Fruit fly (Drosophila melanogaster) whole organism, embryonic: Measurements from ENCODE around the gene Nulp1.

Source experiments
- Adf1 ChIP-seq: fragments of 200-800 bp; sonication (Bioruptor generic); IDR thresholded peaks from 2 replicates; pipeline ENCODE4 v1.3.6; 2022; ENCODE audit warnings: missing biosample characterization, missing genetic modification characterization
- BEAF-32 ChIP-seq: fragments of 200-800 bp; sonication (Bioruptor generic); optimal IDR thresholded peaks from 3 replicates; lab custom pipeline; 2017; ENCODE audit warnings: missing biosample characterization, missing genetic modification characterization, mild to moderate bottlenecking, moderate library complexity, missing genetic modification reagents
- CG10959 ChIP-seq: fragments of 200-800 bp; sonication (Bioruptor generic); IDR thresholded peaks from 2 replicates; pipeline ENCODE4 v1.3.6; 2022; ENCODE audit warnings: missing biosample characterization, missing genetic modification characterization
- CG11093 ChIP-seq: fragments of 200-800 bp; sonication (Bioruptor generic); IDR thresholded peaks from 3 replicates; pipeline ENCODE4 v1.3.6; 2022; ENCODE audit warnings: missing biosample characterization, missing genetic modification characterization
- CG1233 ChIP-seq: fragments of 200-800 bp; sonication (Bioruptor generic); optimal IDR thresholded peaks from 4 replicates; lab custom pipeline; 2018; ENCODE audit warnings: missing biosample characterization, mild to moderate bottlenecking, missing genetic modification characterization
- CG12744 ChIP-seq: fragments of 200-800 bp; sonication (Bioruptor generic); optimal IDR thresholded peaks from 2 replicates; lab custom pipeline; 2016; ENCODE audit warnings: missing biosample characterization, missing genetic modification characterization
- CG12769 ChIP-seq: fragments of 200-800 bp; sonication (Bioruptor generic); optimal IDR thresholded peaks from 2 replicates; lab custom pipeline; 2019; ENCODE audit warnings: missing biosample characterization, mild to moderate bottlenecking, missing genetic modification characterization, moderate library complexity
- CG12942 ChIP-seq: fragments of 200-800 bp; sonication (Bioruptor generic); optimal IDR thresholded peaks from 3 replicates; lab custom pipeline; 2016; ENCODE audit warnings: missing biosample characterization, missing genetic modification characterization
- CG13296 ChIP-seq: fragments of 200-800 bp; sonication (Bioruptor generic); optimal IDR thresholded peaks from 3 replicates; lab custom pipeline; 2018; ENCODE audit warnings: missing biosample characterization, mild to moderate bottlenecking, missing genetic modification characterization
- CG13894 ChIP-seq: fragments of 200-800 bp; sonication (Bioruptor generic); optimal IDR thresholded peaks from 3 replicates; lab custom pipeline; 2018; ENCODE audit warnings: missing biosample characterization, mild to moderate bottlenecking, missing genetic modification characterization, moderate library complexity
- CG15269 ChIP-seq: fragments of 200-800 bp; sonication (Bioruptor generic); optimal IDR thresholded peaks from 2 replicates; lab custom pipeline; 2018; ENCODE audit warnings: missing biosample characterization, mild to moderate bottlenecking, missing genetic modification characterization, moderate library complexity
- CG15696 ChIP-seq: fragments of 200-800 bp; sonication (Bioruptor generic); optimal IDR thresholded peaks from 2 replicates; lab custom pipeline; 2019; ENCODE audit warnings: missing biosample characterization, mild to moderate bottlenecking, missing genetic modification characterization, moderate library complexity
- CG16779 ChIP-seq: fragments of 200-800 bp; sonication (Bioruptor generic); IDR thresholded peaks from 2 replicates; pipeline ENCODE4 v1.3.6; 2022; ENCODE audit warnings: missing biosample characterization, missing genetic modification characterization
- CG16863 ChIP-seq: fragments of 200-800 bp; sonication (Bioruptor generic); optimal IDR thresholded peaks from 3 replicates; lab custom pipeline; 2016; ENCODE audit warnings: missing biosample characterization, missing genetic modification characterization
- CG18011 ChIP-seq: fragments of 200-800 bp; sonication (Bioruptor generic); optimal IDR thresholded peaks from 2 replicates; lab custom pipeline; 2017; ENCODE audit warnings: missing biosample characterization, missing genetic modification characterization, mild to moderate bottlenecking, moderate library complexity, missing genotype
- CG31441 ChIP-seq: fragments of 200-800 bp; sonication (Bioruptor generic); IDR thresholded peaks from 2 replicates; pipeline ENCODE4 v1.3.6; 2022; ENCODE audit warnings: missing biosample characterization, missing genetic modification characterization
- CG4404 ChIP-seq: fragments of 200-800 bp; sonication (Bioruptor generic); IDR thresholded peaks from 2 replicates; pipeline ENCODE4 v1.3.6; 2022; ENCODE audit warnings: missing biosample characterization, missing genetic modification characterization
- CG5180 ChIP-seq: fragments of 200-800 bp; sonication (Bioruptor generic); optimal IDR thresholded peaks from 3 replicates; lab custom pipeline; 2017; ENCODE audit warnings: missing biosample characterization, missing genetic modification characterization, mild to moderate bottlenecking, moderate library complexity, missing genetic modification reagents
- CG6813 ChIP-seq: fragments of 200-800 bp; sonication (Bioruptor generic); optimal IDR thresholded peaks from 2 replicates; lab custom pipeline; 2017; ENCODE audit warnings: missing biosample characterization, missing genetic modification characterization, mild to moderate bottlenecking, moderate library complexity, missing genetic modification reagents
- Dp ChIP-seq: fragments of 200-800 bp; sonication (Bioruptor generic); optimal IDR thresholded peaks from 2 replicates; lab custom pipeline; 2018; ENCODE audit warnings: missing biosample characterization, mild to moderate bottlenecking, missing genetic modification characterization, moderate library complexity
- Eip74EF ChIP-seq, 2 experiments: fragments of 200-800 bp in 1 of 2; fragments of >200 bp in 1 of 2; sonication (Bioruptor generic) in 1 of 2; optimal IDR thresholded peaks; 2 replicates each; lab custom pipeline; 2017 to 2019; ENCODE audit warnings: missing biosample characterization in 2 of 2, missing genetic modification characterization in 2 of 2, mild to moderate bottlenecking in 1 of 2, moderate library complexity in 1 of 2
- Fer1 ChIP-seq: fragments of 200-800 bp; sonication (Bioruptor generic); optimal IDR thresholded peaks from 2 replicates; lab custom pipeline; 2017; ENCODE audit warnings: missing biosample characterization, mild to moderate bottlenecking, missing genetic modification characterization
- Hmr ChIP-seq: fragments of 200-800 bp; sonication (Bioruptor generic); optimal IDR thresholded peaks from 3 replicates; lab custom pipeline; 2017; ENCODE audit warnings: mild to moderate bottlenecking, missing biosample characterization, missing genetic modification reagents, missing genetic modification characterization
- Hr3 ChIP-seq: fragments of 200-800 bp; sonication (Bioruptor generic); optimal IDR thresholded peaks from 3 replicates; lab custom pipeline; 2016; ENCODE audit warnings: missing biosample characterization, missing genetic modification characterization
- Med ChIP-seq: fragments of 200-800 bp; sonication (Bioruptor generic); peaks from one replicate; lab custom pipeline; 2016; ENCODE audit warnings: missing biosample characterization, missing genetic modification characterization, mild to moderate bottlenecking, inconsistent platforms, moderate library complexity
- Mes4 ChIP-seq: fragments of 200-800 bp; sonication (Bioruptor generic); optimal IDR thresholded peaks from 2 replicates; lab custom pipeline; 2016; ENCODE audit warnings: missing biosample characterization, missing genetic modification characterization
- Nf-YC ChIP-seq: fragments of 200-800 bp; optimal IDR thresholded peaks from 3 replicates; lab custom pipeline; 2019; ENCODE audit warnings: missing biosample characterization, mild to moderate bottlenecking, missing genetic modification characterization, moderate library complexity
- ap ChIP-seq: fragments of 200-800 bp; sonication (Bioruptor generic); IDR thresholded peaks from 2 replicates; pipeline ENCODE4 v1.3.6; 2022; ENCODE audit warnings: missing biosample characterization, missing genetic modification characterization
- caup ChIP-seq: fragments of 200-800 bp; sonication (Bioruptor generic); optimal IDR thresholded peaks from 3 replicates; lab custom pipeline; 2017; ENCODE audit warnings: missing biosample characterization, mild to moderate bottlenecking, missing genetic modification characterization, moderate library complexity; ENCODE audit not compliant: severe bottlenecking
- cg ChIP-seq: fragments of 200-800 bp; sonication (Bioruptor generic); optimal IDR thresholded peaks from 3 replicates; lab custom pipeline; 2019; ENCODE audit warnings: missing biosample characterization, mild to moderate bottlenecking, missing genetic modification characterization, moderate library complexity
- chif ChIP-seq, 2 experiments: fragments of 200-800 bp; sonication (Bioruptor generic); optimal IDR thresholded peaks; 3 replicates each; lab custom pipeline; 2016; ENCODE audit warnings: missing biosample characterization in 2 of 2, missing genetic modification characterization in 2 of 2
- chm ChIP-seq: fragments of 200-800 bp; sonication (Bioruptor generic); IDR thresholded peaks from 2 replicates; pipeline ENCODE4 v1.3.6; 2022; ENCODE audit warnings: missing biosample characterization, missing genetic modification characterization
- croc ChIP-seq: fragments of 200-800 bp; sonication (Bioruptor generic); conservative IDR thresholded peaks from 3 replicates; pipeline ENCODE4 v1.3.6; 2022; ENCODE audit warnings: missing biosample characterization, missing genetic modification characterization
- crp ChIP-seq, 2 experiments: fragments of 200-800 bp; sonication (Bioruptor generic); optimal IDR thresholded peaks; 2 replicates in 1 of 2; 3 replicates in 1 of 2; lab custom pipeline; 2017; ENCODE audit warnings: missing biosample characterization in 2 of 2, missing genetic modification characterization in 2 of 2, mild to moderate bottlenecking in 1 of 2, moderate library complexity in 1 of 2
- exex ChIP-seq: fragments of 200-800 bp; sonication (Bioruptor generic); optimal IDR thresholded peaks from 4 replicates; lab custom pipeline; 2018; ENCODE audit warnings: missing biosample characterization, mild to moderate bottlenecking, missing genetic modification characterization, moderate library complexity
- gce ChIP-seq: fragments of 200-800 bp; sonication (Bioruptor generic); IDR thresholded peaks from 3 replicates; pipeline ENCODE4 v1.3.6; 2022; ENCODE audit warnings: missing biosample characterization, missing genetic modification characterization
- grn ChIP-seq: fragments of 200-800 bp; sonication (Bioruptor generic); optimal IDR thresholded peaks from 3 replicates; lab custom pipeline; 2017; ENCODE audit warnings: missing biosample characterization, missing genetic modification characterization
- gt ChIP-seq: fragments of 200-800 bp; sonication (Bioruptor generic); IDR thresholded peaks from 2 replicates; pipeline ENCODE4 v1.3.6; 2022; ENCODE audit warnings: missing biosample characterization, missing genetic modification characterization
- inv ChIP-seq: fragments of 200-800 bp; sonication (Bioruptor generic); IDR thresholded peaks from 2 replicates; pipeline ENCODE4 v1.3.6; 2022; ENCODE audit warnings: missing biosample characterization, missing genetic modification characterization; ENCODE audit not compliant: partially characterized antibody
- kah ChIP-seq: fragments of 200-800 bp; sonication (Bioruptor generic); optimal IDR thresholded peaks from 2 replicates; lab custom pipeline; 2018; ENCODE audit warnings: missing biosample characterization, mild to moderate bottlenecking, missing genetic modification characterization
- lola ChIP-seq, 3 experiments: fragments of >200 bp in 2 of 3; fragments of 200-800 bp in 1 of 3; sonication (Bioruptor generic) in 1 of 3; optimal IDR thresholded peaks; 2 replicates each; lab custom pipeline; 2017 to 2019; ENCODE audit warnings: missing biosample characterization in 3 of 3, missing genetic modification characterization in 3 of 3, mild to moderate bottlenecking in 1 of 3, moderate library complexity in 1 of 3
- onecut ChIP-seq: fragments of 200-800 bp; sonication (Bioruptor generic); IDR thresholded peaks from 2 replicates; pipeline ENCODE4 v1.3.6; 2022; ENCODE audit warnings: missing biosample characterization, missing genetic modification characterization
- otp ChIP-seq: fragments of 200-800 bp; sonication (Bioruptor generic); IDR thresholded peaks from 3 replicates; pipeline ENCODE4, ENCODE4 v1.3.6; 2022; ENCODE audit warnings: missing biosample characterization, missing genetic modification characterization
- peb ChIP-seq: fragments of 200-800 bp; sonication (Bioruptor generic); IDR thresholded peaks from 2 replicates; pipeline ENCODE4 v1.3.6; 2022; ENCODE audit warnings: missing biosample characterization, missing genetic modification characterization
- sens ChIP-seq: fragments of 200-800 bp; sonication (Bioruptor generic); peaks from one replicate; lab custom pipeline; 2016; ENCODE audit warnings: missing biosample characterization, missing genetic modification characterization
- sens-2 ChIP-seq: fragments of 200-800 bp; sonication (Bioruptor generic); IDR thresholded peaks from 2 replicates; pipeline ENCODE4 v1.3.6; 2022; ENCODE audit warnings: missing biosample characterization, missing genetic modification characterization
- tup ChIP-seq: fragments of 200-800 bp; sonication (Bioruptor generic); optimal IDR thresholded peaks from 2 replicates; lab custom pipeline; 2016; ENCODE audit warnings: missing biosample characterization, mild to moderate bottlenecking, missing genetic modification characterization, moderate library complexity
- unpg ChIP-seq: fragments of 200-800 bp; sonication (Bioruptor generic); optimal IDR thresholded peaks from 3 replicates; lab custom pipeline; 2018; ENCODE audit warnings: missing biosample characterization, mild to moderate bottlenecking, missing genetic modification characterization, moderate library complexity
- vvl ChIP-seq: fragments of 200-800 bp; sonication (Bioruptor generic); IDR thresholded peaks from 2 replicates; pipeline ENCODE4 v1.3.6; 2022; ENCODE audit warnings: missing biosample characterization, missing genetic modification characterization
- wek ChIP-seq: fragments of 200-800 bp; sonication (Bioruptor generic); optimal IDR thresholded peaks from 3 replicates; lab custom pipeline; 2018; ENCODE audit warnings: missing biosample characterization, mild to moderate bottlenecking, missing genetic modification characterization, moderate library complexity

Gene Nulp1

dm6 chr3L:8073872-8074271 lies 36.3 kb upstream of the Nulp1 start (continued):
- TF ChIP-seq CG12942 (no peak), sens-2 (GFP tag; lab: Robert Waterston, UW) (no peak), Hmr (GFP tag; lab: Kevin White, UChicago) (no peak), CG5180 (GFP tag; lab: Kevin White, UChicago) (no peak), exex (tag; lab: Kevin White, UChicago) (no peak), gce (GFP tag; lab: Robert Waterston, UW) (0 out of 3 replicates have a peak, but pooled peaks have one; percentile 26), Hr3 (GFP tag; lab: Kevin White, UChicago) (no peak), CG18011 (peak; percentile 60), chm (0 out of 2 replicates have a peak, but pooled peaks have one; percentile 23), Dp (no peak), CG31441 (no peak), crp (GFP tag; optimal IDR thresholded peaks at IDR 0.05; lab: Kevin White, UChicago) (no peak), tup (GFP tag; lab: Kevin White, UChicago) (no peak), lola (GFP tag; optimal IDR thresholded peaks at IDR 0.05; lab: Kevin White, UChicago) (no peak), CG10959 (no peak), croc (no peak), onecut (peak; percentile 70), CG1233 (GFP tag; lab: Kevin White, UChicago) (no peak), wek (GFP tag; lab: Kevin White, UChicago) (no peak), Adf1 (GFP tag; lab: Robert Waterston, UW) (0 out of 2 replicates have a peak, but pooled peaks have one; percentile 31), Mes4 (GFP tag; lab: Kevin White, UChicago) (no peak), Nf-YC (no peak)
- TF ChIP-seq, all 482 proteins: peak for 32

- no peak for TF ChIP-seq cg
- TF ChIP-seq CG16863 (GFP tag; lab: Kevin White, UChicago): no peak
- TF ChIP-seq CG6813: peak; percentile 9
- no peak for TF ChIP-seq BEAF-32
- TF ChIP-seq caup (GFP tag; lab: Kevin White, UChicago): peak; percentile 24
- TF ChIP-seq chif (GFP tag; optimal IDR thresholded peaks at IDR 0.05; lab: Kevin White, UChicago): no peak
- peak; percentile 2 for TF ChIP-seq CG12769 (tag; lab: Kevin White, UChicago)
- no peak for TF ChIP-seq CG15696
- TF ChIP-seq gt: no peak
- TF ChIP-seq CG15269 (tag; lab: Kevin White, UChicago): peak; percentile 53
- TF ChIP-seq peb: no peak
- TF ChIP-seq sens (GFP tag; lab: Kevin White, UChicago): no peak
- no peak for TF ChIP-seq kah (GFP tag; lab: Kevin White, UChicago)
- TF ChIP-seq wek (GFP tag; lab: Kevin White, UChicago): peak; percentile 19
- TF ChIP-seq CG4404 (GFP tag; lab: Robert Waterston, UW): no peak
- no peak for TF ChIP-seq CG12744
- TF ChIP-seq Med (GFP tag; lab: Kevin White, UChicago): peak; percentile 14
- no peak for TF ChIP-seq inv (GFP tag; lab: Robert Waterston, UW)
- TF ChIP-seq grn (GFP tag; lab: Kevin White, UChicago): no peak
- TF ChIP-seq otp: 0 out of 3 replicates have a peak, but pooled peaks have one; percentile 55
- peak; percentile 48 for TF ChIP-seq CG13894 (tag; lab: Kevin White, UChicago)
- peak; percentile 5 for TF ChIP-seq CG13296 (GFP tag; lab: Kevin White, UChicago)
- TF ChIP-seq ap (GFP tag; lab: Robert Waterston, UW): no peak
- no peak for TF ChIP-seq unpg (GFP tag; lab: Kevin White, UChicago)
- peak; percentile 48; the same call in 1 of the 2 replicates for TF ChIP-seq vvl (GFP tag; lab: Robert Waterston, UW)
- no peak for TF ChIP-seq CG11093
- TF ChIP-seq Fer1: peak; percentile 11
- peak in 1 of 2 experiments; percentile 64 for TF ChIP-seq Eip74EF (GFP tag; optimal IDR thresholded peaks at IDR 0.05; lab: Kevin White, UChicago)
- no peak for TF ChIP-seq CG16779 (GFP tag; lab: Robert Waterston, UW)
Measured at dm6 chr3L:8074944-8075343, 35.2 kb upstream of the Nulp1 start.
